Worm (Caenorhabditis elegans) whole organism, L4 larva: ENCODE measurements around the gene F56C3.7.

Source experiments
- D1046.2 ChIP-seq: fragments of 200-800 bp; sonication (Bioruptor generic); IDR thresholded peaks from 2 replicates; pipeline ENCODE4 v1.3.6; 2022; ENCODE audit warnings: missing genetic modification characterization, missing compliant biosample characterization
- F37D6.2 ChIP-seq: sonication (generic microtip); optimal IDR thresholded peaks from 2 replicates; lab custom pipeline; 2016; ENCODE audit warnings: mild to moderate bottlenecking, missing genetic modification characterization, missing compliant biosample characterization
- T26A8.4 ChIP-seq: fragments of 200-800 bp; sonication (Bioruptor generic); IDR thresholded peaks from 2 replicates; pipeline ENCODE4 v1.3.6; 2022; ENCODE audit warnings: missing genetic modification characterization, missing compliant biosample characterization
- Y48G9A.11 ChIP-seq: fragments of 200-800 bp; sonication (Bioruptor generic); IDR thresholded peaks from 2 replicates; pipeline ENCODE4 v1.3.6; 2022; ENCODE audit warnings: missing genetic modification reagents, missing genetic modification characterization, missing compliant biosample characterization
- ZK546.5 ChIP-seq, 2 experiments: sonication (generic microtip); optimal IDR thresholded peaks; 2 replicates each; lab custom pipeline; 2017; ENCODE audit warnings: missing biosample characterization in 2 of 2, missing genetic modification characterization in 2 of 2
- aha-1 ChIP-seq: fragments of 150-350 bp; peaks from one replicate; lab custom pipeline; 2014; ENCODE audit warnings: missing biosample characterization, missing genetic modification characterization
- ceh-20 ChIP-seq: fragments of 200-800 bp; sonication (Bioruptor generic); IDR thresholded peaks from 2 replicates; pipeline ENCODE4 v1.3.6; 2022; ENCODE audit warnings: missing genetic modification reagents, missing genetic modification characterization, missing compliant biosample characterization
- ceh-28 ChIP-seq: fragments of 150-350 bp; optimal IDR thresholded peaks from 2 replicates; lab custom pipeline; 2014; ENCODE audit warnings: missing biosample characterization, missing genetic modification reagents, missing genetic modification characterization
- ceh-44 ChIP-seq: fragments of 200-800 bp; sonication (Bioruptor generic); IDR thresholded peaks from 2 replicates; pipeline ENCODE4 v1.3.6; 2022; ENCODE audit warnings: missing genetic modification reagents, missing genetic modification characterization, missing compliant biosample characterization
- ceh-82 ChIP-seq: sonication (generic microtip); optimal IDR thresholded peaks from 2 replicates; lab custom pipeline; 2017; ENCODE audit warnings: missing biosample characterization, missing genetic modification characterization
- daf-16 ChIP-seq, 3 experiments: sonication (generic microtip); optimal IDR thresholded peaks; 2 replicates each; lab custom pipeline; 2016 to 2017; ENCODE audit warnings: missing genetic modification characterization in 3 of 3, missing genetic modification reagents in 3 of 3, mild to moderate bottlenecking in 2 of 3, missing compliant biosample characterization in 2 of 3, missing biosample characterization in 1 of 3, moderate library complexity in 1 of 3
- daf-19 ChIP-seq: fragments of 200-800 bp; sonication (Bioruptor generic); conservative IDR thresholded peaks from 2 replicates; pipeline ENCODE4 v1.3.6; 2022; ENCODE audit warnings: missing genetic modification characterization, missing compliant biosample characterization
- dmd-6 ChIP-seq: fragments of 200-800 bp; sonication (Bioruptor generic); IDR thresholded peaks from 2 replicates; pipeline ENCODE4 v1.3.6; 2022; ENCODE audit warnings: missing genetic modification reagents, missing genetic modification characterization, missing compliant biosample characterization
- dpl-1 ChIP-seq: fragments of 150-350 bp; optimal IDR thresholded peaks from 2 replicates; lab custom pipeline; 2014; ENCODE audit warnings: missing biosample characterization, missing genetic modification reagents, missing genetic modification characterization
- dve-1 ChIP-seq: sonication (generic microtip); optimal IDR thresholded peaks from 2 replicates; lab custom pipeline; 2017; ENCODE audit warnings: antibody characterized with exemption, mild to moderate bottlenecking, missing genetic modification characterization, missing compliant biosample characterization; ENCODE audit not compliant: insufficient read depth
- egl-27 ChIP-seq: sonication (generic microtip); optimal IDR thresholded peaks from 3 replicates; lab custom pipeline; 2017; ENCODE audit warnings: missing biosample characterization, missing genetic modification reagents, missing genetic modification characterization
- gei-8 ChIP-seq: fragments of 200-800 bp; sonication (Bioruptor generic); optimal IDR thresholded peaks from 2 replicates; lab custom pipeline; 2018; ENCODE audit warnings: mild to moderate bottlenecking, missing genetic modification characterization, missing compliant biosample characterization
- hlh-30 ChIP-seq: sonication (generic microtip); optimal IDR thresholded peaks from 2 replicates; lab custom pipeline; 2017; ENCODE audit warnings: antibody characterized with exemption, mild to moderate bottlenecking, missing genetic modification characterization, missing compliant biosample characterization; ENCODE audit not compliant: insufficient read depth
- jun-1 ChIP-seq: fragments of 150-350 bp; optimal IDR thresholded peaks from 2 replicates; lab custom pipeline; 2014; ENCODE audit warnings: missing biosample characterization, missing genetic modification reagents, missing genetic modification characterization
- lin-13 ChIP-seq: fragments of 150-350 bp; optimal IDR thresholded peaks from 2 replicates; lab custom pipeline; 2014; ENCODE audit warnings: missing biosample characterization, missing genetic modification reagents, missing genetic modification characterization
- lin-38 ChIP-seq: fragments of 200-800 bp; sonication (Bioruptor generic); IDR thresholded peaks from 2 replicates; pipeline ENCODE4 v1.3.6; 2022; ENCODE audit warnings: missing genetic modification reagents, missing genetic modification characterization, missing compliant biosample characterization
- lin-39 ChIP-seq: fragments of 150-350 bp; optimal IDR thresholded peaks from 2 replicates; lab custom pipeline; 2014; ENCODE audit warnings: missing biosample characterization, missing genetic modification reagents, missing genetic modification characterization
- mep-1 ChIP-seq: fragments of 150-350 bp; sonication (generic microtip); optimal IDR thresholded peaks from 3 replicates; lab custom pipeline; 2014; ENCODE audit warnings: missing biosample characterization, missing genetic modification characterization
- mxl-3 ChIP-seq: fragments of 200-800 bp; sonication (Bioruptor generic); optimal IDR thresholded peaks from 2 replicates; lab custom pipeline; 2018; ENCODE audit warnings: mild to moderate bottlenecking, missing genetic modification characterization, missing compliant biosample characterization
- nhr-10 ChIP-seq: fragments of 150-350 bp; optimal IDR thresholded peaks from 2 replicates; lab custom pipeline; 2014; ENCODE audit warnings: missing biosample characterization, missing genetic modification characterization
- nhr-25 ChIP-seq: sonication (generic microtip); optimal IDR thresholded peaks from 2 replicates; lab custom pipeline; 2017; ENCODE audit warnings: missing genetic modification characterization, mild to moderate bottlenecking, missing compliant biosample characterization, antibody characterized with exemption, moderate library complexity, borderline replicate concordance; ENCODE audit not compliant: insufficient read depth
- nhr-28 ChIP-seq: fragments of 150-350 bp; optimal IDR thresholded peaks from 2 replicates; lab custom pipeline; 2014; ENCODE audit warnings: missing biosample characterization, missing genetic modification characterization
- nhr-41 ChIP-seq: fragments of 200-800 bp; sonication (Bioruptor generic); IDR thresholded peaks from 2 replicates; pipeline ENCODE4 v1.3.6; 2022; ENCODE audit warnings: missing genetic modification reagents, missing genetic modification characterization, missing compliant biosample characterization
- nhr-42 ChIP-seq: fragments of 200-800 bp; sonication (Bioruptor generic); IDR thresholded peaks from 2 replicates; pipeline ENCODE4 v1.3.6; 2022; ENCODE audit warnings: missing genetic modification characterization, missing compliant biosample characterization
- pha-4 ChIP-seq, 2 experiments: fragments of 150-350 bp in 1 of 2; fragments of 200-800 bp in 1 of 2; sonication (Bioruptor generic) in 1 of 2; IDR thresholded peaks in 1 of 2; optimal IDR thresholded peaks in 1 of 2; 2 replicates each; pipeline versions ENCODE4 v1.3.6 to Lab custom; 2014 to 2022; ENCODE audit warnings: missing genetic modification characterization in 2 of 2, missing genetic modification reagents in 2 of 2, missing biosample characterization in 1 of 2, missing compliant biosample characterization in 1 of 2
- pqm-1 ChIP-seq: sonication (generic microtip); optimal IDR thresholded peaks from 2 replicates; lab custom pipeline; 2017; ENCODE audit warnings: missing biosample characterization, missing genetic modification characterization
- spr-3 ChIP-seq: fragments of 200-800 bp; sonication (Bioruptor generic); optimal IDR thresholded peaks from 2 replicates; lab custom pipeline; 2018; ENCODE audit warnings: mild to moderate bottlenecking, missing genetic modification characterization, missing compliant biosample characterization
- unc-62 ChIP-seq, 3 experiments: fragments of 150-350 bp in 1 of 3; sonication (generic microtip); optimal IDR thresholded peaks in 2 of 3; peaks in 1 of 3; 1 replicate in 1 of 3; 2 replicates in 2 of 3; lab custom pipeline; 2014 to 2017; ENCODE audit warnings: missing biosample characterization in 3 of 3, missing genetic modification characterization in 3 of 3, missing genetic modification reagents in 3 of 3, missing genotype in 1 of 3
- zag-1 ChIP-seq: fragments of 150-350 bp; optimal IDR thresholded peaks from 2 replicates; lab custom pipeline; 2014; ENCODE audit warnings: missing biosample characterization, missing genetic modification characterization
- zip-2 ChIP-seq: fragments of 150-350 bp; optimal IDR thresholded peaks from 2 replicates; lab custom pipeline; 2014; ENCODE audit warnings: missing biosample characterization, missing genetic modification characterization

Gene F56C3.7

ce11 chrX:1371688-1372087 is 1.1 kb upstream of the F56C3.7 start, which contains the start of gene fbxa-190:
fbxa-190 (plus strand) TSS chrX:1372012.
- TF ChIP-seq daf-16 (GFP tag; optimal IDR thresholded peaks at IDR 0.05; lab: Kevin White, UChicago) (no peak), daf-16 (tag; optimal IDR thresholded peaks at IDR 0.05; lab: Kevin White, UChicago) (peak; percentile 87), F37D6.2 (no peak), nhr-28 (tag; lab: Kevin White, UChicago) (peak; percentile 22), mep-1 (tag; lab: Kevin White, UChicago) (no peak), dmd-6 (GFP tag; lab: Robert Waterston, UW) (peak; percentile 30; the same call in 1 of the 2 replicates), ceh-44 (GFP tag; lab: Robert Waterston, UW) (no peak), pqm-1 (tag; lab: Kevin White, UChicago) (peak; percentile 58), gei-8 (GFP tag; lab: Kevin White, UChicago) (no peak), dve-1 (tag; lab: Kevin White, UChicago) (peak; percentile 4), lin-38 (no peak)

ce11 chrX:1367416-1367815 is 3.2 kb downstream of the F56C3.7 start, which contains the start of gene dgn-2:
dgn-2 (minus strand) TSS chrX:1367516.
- TF ChIP-seq pha-4 (GFP tag; IDR thresholded peaks at IDR 0.05; lab: Robert Waterston, UW) = no peak
- TF ChIP-seq pha-4 (tag; optimal IDR thresholded peaks at IDR 0.05; lab: Kevin White, UChicago) = no peak
- no peak for TF ChIP-seq lin-13 (GFP tag; lab: Kevin White, UChicago)
- no peak for TF ChIP-seq ceh-28 (tag; lab: Kevin White, UChicago)
- no peak for TF ChIP-seq ceh-82 (tag; lab: Kevin White, UChicago)
- no peak for TF ChIP-seq nhr-25 (tag; lab: Kevin White, UChicago)
- no peak for TF ChIP-seq nhr-42 (GFP tag; lab: Robert Waterston, UW)

- TF ChIP-seq aha-1 (peak; percentile 89), ZK546.5 (tag; optimal IDR thresholded peaks at IDR 0.05; lab: Kevin White, UChicago) (no peak)
These were observed 10.0 kb downstream of the F56C3.7 start, which contains the start of gene F56C3.4 for ce11 chrX:1360631-1361030. F56C3.4 (minus strand) TSS chrX:1360731.

ce11 chrX:1358295-1358694 is 12.3 kb downstream of the F56C3.7 start, which contains the start of gene F56C3.3:
F56C3.3 (minus strand) TSS chrX:1358395.
- no peak for TF ChIP-seq nhr-10 (tag; lab: Kevin White, UChicago)
- TF ChIP-seq daf-19 (GFP tag; lab: Robert Waterston, UW) = no peak
- TF ChIP-seq T26A8.4 (GFP tag; lab: Robert Waterston, UW) = no peak
- TF ChIP-seq jun-1 = no peak
- no peak for TF ChIP-seq pqm-1 (tag; lab: Kevin White, UChicago)
- TF ChIP-seq egl-27 (tag; lab: Kevin White, UChicago) = no peak
- TF ChIP-seq spr-3 (GFP tag; lab: Kevin White, UChicago) = no peak
- TF ChIP-seq zag-1 (tag; lab: Kevin White, UChicago) = no peak
- no peak for TF ChIP-seq hlh-30 (tag; lab: Kevin White, UChicago)
- no peak for TF ChIP-seq mxl-3 (GFP tag; lab: Kevin White, UChicago)
- TF ChIP-seq nhr-41 = no peak
- TF ChIP-seq dpl-1 (GFP tag; lab: Kevin White, UChicago) = no peak
- TF ChIP-seq Y48G9A.11 (GFP tag; lab: Robert Waterston, UW) = no peak
- no peak for TF ChIP-seq lin-39 (tag; lab: Kevin White, UChicago)
- no peak for TF ChIP-seq zip-2
- no peak for TF ChIP-seq nhr-25 (tag; lab: Kevin White, UChicago)
- TF ChIP-seq D1046.2 (GFP tag; lab: Robert Waterston, UW) = no peak
- TF ChIP-seq ceh-20 = no peak
- no peak for TF ChIP-seq unc-62 (GFP tag; optimal IDR thresholded peaks at IDR 0.05 in 1 of 2; lab: Kevin White, UChicago)
- no peak for TF ChIP-seq unc-62 (tag; optimal IDR thresholded peaks at IDR 0.05; lab: Kevin White, UChicago)
